Fruit fly (Drosophila melanogaster): ENCODE results near the gene P5cr.
A peak's percentile ranks its signal among the peaks of the same experiment; 100 is the strongest.

P5cr gene

dm6 chr3R:18985114-18985785, 43.5 kb upstream of the P5cr start (continued):
- TF ChIP-seq CG10979 (tag; optimal IDR thresholded peaks at IDR 0.05): peak; percentile 13
- 0 out of 3 replicates have a peak, but pooled peaks have one; percentile 11 for TF ChIP-seq ci (GFP tag; IDR thresholded peaks at IDR 0.05)
- TF ChIP-seq Fer2 (tag; optimal IDR thresholded peaks at IDR 0.05): peak; percentile 40
- TF ChIP-seq CG4854 (GFP tag; optimal IDR thresholded peaks at IDR 0.05): no peak
- TF ChIP-seq CG32532 (GFP tag; IDR thresholded peaks at IDR 0.05): no peak; the same call in none of the 2 replicates
- TF ChIP-seq Sin3A (optimal IDR thresholded peaks at IDR 0.05): no peak
- peak; percentile 7 for TF ChIP-seq CG1602 (GFP tag; optimal IDR thresholded peaks at IDR 0.05)
- no peak for TF ChIP-seq CG10959 (GFP tag; IDR thresholded peaks at IDR 0.05)
- peak; percentile 3 for TF ChIP-seq exex (tag; optimal IDR thresholded peaks at IDR 0.05)
- no peak for TF ChIP-seq CG9437 (GFP tag; optimal IDR thresholded peaks at IDR 0.05)
- peak; percentile 63 for TF ChIP-seq Fer1 (GFP tag; optimal IDR thresholded peaks at IDR 0.05)
- TF ChIP-seq Usf (GFP tag; optimal IDR thresholded peaks at IDR 0.05): peak; percentile 37
- peak; percentile 55 for TF ChIP-seq Fer3 (tag; optimal IDR thresholded peaks at IDR 0.05)
- TF ChIP-seq ab (GFP tag; optimal IDR thresholded peaks at IDR 0.05): no peak
- TF ChIP-seq Myb (GFP tag; optimal IDR thresholded peaks at IDR 0.05): no peak
- TF ChIP-seq row (GFP tag; IDR thresholded peaks at IDR 0.05): peak; percentile 40; the same call in 1 of the 3 replicates
- TF ChIP-seq CG8359 (GFP tag; optimal IDR thresholded peaks at IDR 0.05; ENCODE audit: borderline replicate concordance): no peak
- TF ChIP-seq CG31388 (GFP tag; optimal IDR thresholded peaks at IDR 0.05): no peak
- TF ChIP-seq ssp (GFP tag; IDR thresholded peaks at IDR 0.05): no peak
- no peak for TF ChIP-seq lola (GFP tag; optimal IDR thresholded peaks at IDR 0.05)
- no peak for TF ChIP-seq nerfin-2 (GFP tag; IDR thresholded peaks at IDR 0.05; ENCODE audit: partially characterized antibody)
- TF ChIP-seq HHEX (GFP tag; optimal IDR thresholded peaks at IDR 0.05): peak; percentile 57
- peak; percentile 12 for TF ChIP-seq scrt (GFP tag; optimal IDR thresholded peaks at IDR 0.05)
- peak; percentile 17; the same call in 1 of the 2 replicates for TF ChIP-seq wdn (GFP tag; IDR thresholded peaks at IDR 0.05)
- no peak for TF ChIP-seq oc (tag; optimal IDR thresholded peaks at IDR 0.05)
- peak; percentile 68 for TF ChIP-seq CG7556 (GFP tag; optimal IDR thresholded peaks at IDR 0.05)
- TF ChIP-seq Dbx (GFP tag; IDR thresholded peaks at IDR 0.05): peak; percentile 63; the same call in 1 of the 3 replicates
- peak; percentile 53 for TF ChIP-seq CG7839 (tag; optimal IDR thresholded peaks at IDR 0.05)
- TF ChIP-seq Poxn (GFP tag; IDR thresholded peaks at IDR 0.05): no peak
- no peak for TF ChIP-seq CG33557 (GFP tag; optimal IDR thresholded peaks at IDR 0.05)
- TF ChIP-seq Drgx (GFP tag; IDR thresholded peaks at IDR 0.05): peak; percentile 42; the same call in 1 of the 2 replicates
- no peak for TF ChIP-seq cato (GFP tag; optimal IDR thresholded peaks at IDR 0.05; ENCODE audit: borderline replicate concordance)
- TF ChIP-seq CG15514 (GFP tag; optimal IDR thresholded peaks at IDR 0.05): peak; percentile 42
- TF ChIP-seq gro (GFP tag; optimal IDR thresholded peaks at IDR 0.05): no peak
- TF ChIP-seq pan (optimal IDR thresholded peaks at IDR 0.05): no peak
- TF ChIP-seq pan (GFP tag; optimal IDR thresholded peaks at IDR 0.05 in 1 of 2, IDR thresholded peaks at IDR 0.05 in 1 of 2): peak in 1 of 2 experiments; percentile 26
- TF ChIP-seq rib (GFP tag; IDR thresholded peaks at IDR 0.05): peak; percentile 78
- peak; percentile 64 for TF ChIP-seq Hand (GFP tag; optimal IDR thresholded peaks at IDR 0.05)
- TF ChIP-seq ind (GFP tag; optimal IDR thresholded peaks at IDR 0.05): peak; percentile 38
- no peak for TF ChIP-seq zen (tag; optimal IDR thresholded peaks at IDR 0.05)
- no peak for TF ChIP-seq twi (tag; optimal IDR thresholded peaks at IDR 0.05)
- no peak for TF ChIP-seq sr (GFP tag; IDR thresholded peaks at IDR 0.05)
- peak; percentile 71 for TF ChIP-seq grn (GFP tag; optimal IDR thresholded peaks at IDR 0.05)
- peak; percentile 73 for TF ChIP-seq lab (GFP tag; optimal IDR thresholded peaks at IDR 0.05)
- TF ChIP-seq sim (GFP tag; IDR thresholded peaks at IDR 0.05): no peak
- no peak for TF ChIP-seq CG4404 (GFP tag; IDR thresholded peaks at IDR 0.05)
- TF ChIP-seq zf30C (GFP tag; optimal IDR thresholded peaks at IDR 0.05): no peak
- no peak for TF ChIP-seq CG5245 (GFP tag; optimal IDR thresholded peaks at IDR 0.05)
- TF ChIP-seq CG2199 (GFP tag; IDR thresholded peaks at IDR 0.05): no peak
- TF ChIP-seq Adf1 (GFP tag; IDR thresholded peaks at IDR 0.05): peak; percentile 11; the same call in 1 of the 2 replicates
